Worm (Caenorhabditis elegans): ENCODE data around the gene C33B4.5.

- TF ChIP-seq cog-1 (tag; optimal IDR thresholded peaks at IDR 0.05), result no peak
- TF ChIP-seq flt-1 (GFP tag; IDR thresholded peaks at IDR 0.05), result no peak
- no peak for TF ChIP-seq T22C8.4 (GFP tag; IDR thresholded peaks at IDR 0.05)
- TF ChIP-seq ztf-29 (GFP tag; IDR thresholded peaks at IDR 0.05), result no peak
- TF ChIP-seq tab-1 (GFP tag; IDR thresholded peaks at IDR 0.05), result no peak
- TF ChIP-seq klf-2 (GFP tag; conservative IDR thresholded peaks at IDR 0.05), result no peak
- no peak for TF ChIP-seq ref-1 (GFP tag; conservative IDR thresholded peaks at IDR 0.05)
Measured at ce11 chrII:11377700-11378099, 5.4 kb upstream of the C33B4.5 start.

Data from whole organism, midembryonic.